Worm (Caenorhabditis elegans) whole organism, young adult: ENCODE results near the gene msp-57.

Experiments
- B0035.1 ChIP-seq: sonication (generic microtip); optimal IDR thresholded peaks from 2 replicates; lab custom pipeline; 2016; ENCODE audit warnings: missing genetic modification characterization, mild to moderate bottlenecking, missing compliant biosample characterization, missing genotype, missing genetic modification reagents
- B0261.1 ChIP-seq: sonication (generic microtip); optimal IDR thresholded peaks from 2 replicates; lab custom pipeline; 2016; ENCODE audit warnings: mild to moderate bottlenecking, missing genetic modification characterization, moderate library complexity, missing compliant biosample characterization
- B0336.3 ChIP-seq: fragments of 200-800 bp; sonication (Bioruptor generic); IDR thresholded peaks from 2 replicates; pipeline ENCODE4 v1.3.6; 2022; ENCODE audit warnings: missing genetic modification characterization, missing compliant biosample characterization
- C17E4.6 ChIP-seq: fragments of 200-800 bp; sonication (Bioruptor generic); IDR thresholded peaks from 2 replicates; pipeline ENCODE4 v1.3.6; 2022; ENCODE audit warnings: missing genetic modification reagents, missing genetic modification characterization, missing compliant biosample characterization
- F10E7.11 ChIP-seq: sonication (generic microtip); optimal IDR thresholded peaks from 2 replicates; lab custom pipeline; 2017; ENCODE audit warnings: mild to moderate bottlenecking, missing genetic modification characterization, moderate library complexity, missing compliant biosample characterization
- F23B12.7 ChIP-seq: sonication (generic microtip); optimal IDR thresholded peaks from 2 replicates; lab custom pipeline; 2017; ENCODE audit warnings: missing genetic modification characterization, mild to moderate bottlenecking, missing compliant biosample characterization, antibody characterized with exemption, moderate library complexity; ENCODE audit not compliant: insufficient read depth
- F49E8.2 ChIP-seq: sonication (generic microtip); optimal IDR thresholded peaks from 3 replicates; lab custom pipeline; 2017; ENCODE audit warnings: missing genetic modification characterization, mild to moderate bottlenecking, missing compliant biosample characterization, antibody characterized with exemption, moderate library complexity; ENCODE audit not compliant: insufficient read depth
- F57C9.4 ChIP-seq: sonication (generic microtip); optimal IDR thresholded peaks from 2 replicates; lab custom pipeline; 2017; ENCODE audit warnings: mild to moderate bottlenecking, missing genetic modification characterization, missing compliant biosample characterization
- Y53G8AR.9 ChIP-seq: fragments of 200-800 bp; sonication (Bioruptor generic); conservative IDR thresholded peaks from 2 replicates; pipeline ENCODE4 v1.3.6; 2022; ENCODE audit warnings: missing genetic modification reagents, missing genetic modification characterization, missing compliant biosample characterization
- Y79H2A.3 ChIP-seq: fragments of 200-800 bp; sonication (Bioruptor generic); conservative IDR thresholded peaks from 2 replicates; pipeline ENCODE4 v1.3.6; 2022; ENCODE audit warnings: missing genetic modification reagents, missing genetic modification characterization, missing compliant biosample characterization
- ZK185.1 ChIP-seq: sonication (generic microtip); optimal IDR thresholded peaks from 2 replicates; lab custom pipeline; 2016; ENCODE audit warnings: mild to moderate bottlenecking, missing genetic modification characterization, missing compliant biosample characterization; ENCODE audit not compliant: poor library complexity, severe bottlenecking
- ama-1 ChIP-seq, 3 experiments: fragments of 150-350 bp in 1 of 3; sonication (generic microtip) in 2 of 3; optimal IDR thresholded peaks; 2 replicates each; lab custom pipeline; 2014 to 2018; ENCODE audit warnings: missing biosample characterization in 2 of 3, missing genetic modification characterization in 2 of 3, missing genetic modification reagents in 2 of 3
- atf-7 ChIP-seq: sonication (generic microtip); optimal IDR thresholded peaks from 2 replicates; lab custom pipeline; 2017; ENCODE audit warnings: mild to moderate bottlenecking, missing genetic modification characterization, missing compliant biosample characterization
- cebp-1 ChIP-seq, 2 experiments: fragments of 200-800 bp in 1 of 2; sonication (Bioruptor generic) in 1 of 2; sonication (generic microtip) in 1 of 2; IDR thresholded peaks in 1 of 2; optimal IDR thresholded peaks in 1 of 2; 2 replicates each; pipeline versions ENCODE4 v1.3.6 to Lab custom; 2017 to 2022; ENCODE audit warnings: missing compliant biosample characterization in 2 of 2, missing genetic modification characterization in 2 of 2, mild to moderate bottlenecking in 1 of 2, missing genetic modification reagents in 1 of 2, moderate library complexity in 1 of 2
- cebp-2 ChIP-seq: fragments of 200-800 bp; sonication (Bioruptor generic); IDR thresholded peaks from 2 replicates; pipeline ENCODE4 v1.3.6; 2022; ENCODE audit warnings: missing genetic modification characterization, missing compliant biosample characterization
- ceh-58 ChIP-seq: fragments of 200-800 bp; sonication (Bioruptor generic); IDR thresholded peaks from 2 replicates; pipeline ENCODE4 v1.3.6; 2022; ENCODE audit warnings: missing genetic modification characterization, missing compliant biosample characterization
- ceh-79 ChIP-seq: sonication (generic microtip); optimal IDR thresholded peaks from 2 replicates; lab custom pipeline; 2017; ENCODE audit warnings: mild to moderate bottlenecking, missing genetic modification characterization, missing compliant biosample characterization
- ceh-91 ChIP-seq: fragments of 200-800 bp; sonication (Bioruptor generic); IDR thresholded peaks from 2 replicates; pipeline ENCODE4 v1.3.6; 2022; ENCODE audit warnings: missing genetic modification reagents, missing genetic modification characterization, missing compliant biosample characterization
- die-1 ChIP-seq: sonication (generic microtip); optimal IDR thresholded peaks from 2 replicates; lab custom pipeline; 2016; ENCODE audit warnings: missing genotype, mild to moderate bottlenecking, missing genetic modification characterization, missing compliant biosample characterization
- dpl-1 ChIP-seq: fragments of 150-350 bp; optimal IDR thresholded peaks from 2 replicates; lab custom pipeline; 2014; ENCODE audit warnings: missing biosample characterization, missing genetic modification reagents, missing genetic modification characterization
- egl-18 ChIP-seq: fragments of 200-800 bp; sonication (Bioruptor generic); IDR thresholded peaks from 2 replicates; pipeline ENCODE4 v1.3.6; 2022; ENCODE audit warnings: missing genetic modification reagents, missing genetic modification characterization, missing compliant biosample characterization
- fkh-3 ChIP-seq: sonication (generic microtip); optimal IDR thresholded peaks from 2 replicates; lab custom pipeline; 2016; ENCODE audit warnings: mild to moderate bottlenecking, missing genetic modification characterization, missing compliant biosample characterization
- gei-17 ChIP-seq: fragments of 200-800 bp; sonication (Bioruptor generic); optimal IDR thresholded peaks from 2 replicates; lab custom pipeline; 2018; ENCODE audit warnings: mild to moderate bottlenecking, missing genetic modification characterization, missing compliant biosample characterization
- him-1 ChIP-seq: sonication (generic microtip); optimal IDR thresholded peaks from 2 replicates; lab custom pipeline; 2016; ENCODE audit warnings: missing genotype, missing genetic modification reagents, missing genetic modification characterization, missing compliant biosample characterization
- hmg-20 ChIP-seq: fragments of 200-800 bp; sonication (Bioruptor generic); IDR thresholded peaks from 2 replicates; pipeline ENCODE4 v1.3.6; 2022; ENCODE audit warnings: missing genetic modification reagents, missing genetic modification characterization, missing compliant biosample characterization
- let-607 ChIP-seq, 2 experiments: fragments of 200-800 bp in 1 of 2; sonication (Bioruptor generic) in 1 of 2; sonication (generic microtip) in 1 of 2; optimal IDR thresholded peaks; 2 replicates each; lab custom pipeline; 2016 to 2018; ENCODE audit warnings: mild to moderate bottlenecking in 2 of 2, missing compliant biosample characterization in 2 of 2, missing genetic modification characterization in 2 of 2, moderate library complexity in 2 of 2, missing genotype in 1 of 2
- lin-35 ChIP-seq, 3 experiments: fragments of 150-350 bp in 2 of 3; sonication (generic microtip) in 1 of 3; optimal IDR thresholded peaks; 2 replicates each; lab custom pipeline; 2014 to 2018; ENCODE audit warnings: missing biosample characterization in 3 of 3, missing genetic modification characterization in 3 of 3, missing genetic modification reagents in 3 of 3
- lin-40 ChIP-seq: sonication (generic microtip); optimal IDR thresholded peaks from 2 replicates; lab custom pipeline; 2016; ENCODE audit warnings: missing genetic modification characterization, mild to moderate bottlenecking, missing compliant biosample characterization, missing genotype, missing genetic modification reagents
- madf-3 ChIP-seq: fragments of 200-800 bp; sonication (Bioruptor generic); IDR thresholded peaks from 2 replicates; pipeline ENCODE4 v1.3.6; 2022; ENCODE audit warnings: missing genetic modification reagents, missing genetic modification characterization, missing compliant biosample characterization
- madf-8 ChIP-seq: fragments of 200-800 bp; sonication (Bioruptor generic); conservative IDR thresholded peaks from 2 replicates; pipeline ENCODE4 v1.3.6; 2022; ENCODE audit warnings: missing genetic modification reagents, missing genetic modification characterization, missing compliant biosample characterization
- mel-28 ChIP-seq: sonication (generic microtip); optimal IDR thresholded peaks from 2 replicates; lab custom pipeline; 2016; ENCODE audit warnings: borderline replicate concordance, mild to moderate bottlenecking, missing genetic modification characterization, missing compliant biosample characterization
- mxl-1 ChIP-seq: sonication (generic microtip); optimal IDR thresholded peaks from 2 replicates; lab custom pipeline; 2016; ENCODE audit warnings: missing genetic modification characterization, missing compliant biosample characterization
- nhr-27 ChIP-seq: fragments of 200-800 bp; sonication (Bioruptor generic); optimal IDR thresholded peaks from 2 replicates; lab custom pipeline; 2018; ENCODE audit warnings: mild to moderate bottlenecking, missing genetic modification characterization, moderate library complexity, missing compliant biosample characterization
- nhr-80 ChIP-seq: sonication (generic microtip); optimal IDR thresholded peaks from 2 replicates; lab custom pipeline; 2016; ENCODE audit warnings: missing genetic modification characterization, missing compliant biosample characterization
- nhr-90 ChIP-seq: sonication (generic microtip); optimal IDR thresholded peaks from 2 replicates; lab custom pipeline; 2016; ENCODE audit warnings: missing genotype, mild to moderate bottlenecking, missing genetic modification characterization, missing compliant biosample characterization
- pbrm-1 ChIP-seq: fragments of 200-800 bp; sonication (Bioruptor generic); IDR thresholded peaks from 2 replicates; pipeline ENCODE4 v1.3.6; 2022; ENCODE audit warnings: missing genetic modification reagents, missing genetic modification characterization, missing compliant biosample characterization
- pha-4 ChIP-seq: fragments of 150-350 bp; sonication (generic microtip); optimal IDR thresholded peaks from 2 replicates; lab custom pipeline; 2014; ENCODE audit warnings: missing biosample characterization, missing genetic modification reagents, missing genetic modification characterization
- rec-8 ChIP-seq, 2 experiments: sonication (generic microtip); optimal IDR thresholded peaks; 2 replicates each; lab custom pipeline; 2016; ENCODE audit warnings: mild to moderate bottlenecking in 2 of 2, missing genetic modification characterization in 2 of 2, missing genetic modification reagents in 2 of 2, missing genotype in 2 of 2, missing biosample characterization in 1 of 2, missing compliant biosample characterization in 1 of 2, moderate library complexity in 1 of 2
- rpc-1 ChIP-seq, 2 experiments: fragments of 150-350 bp in 1 of 2; sonication (generic microtip) in 1 of 2; optimal IDR thresholded peaks; 2 replicates each; lab custom pipeline; 2014 to 2018; ENCODE audit warnings: missing biosample characterization in 1 of 2, missing genetic modification characterization in 1 of 2, missing genetic modification reagents in 1 of 2, missing genotype in 1 of 2
- sdz-38 ChIP-seq: sonication (generic microtip); optimal IDR thresholded peaks from 2 replicates; lab custom pipeline; 2016; ENCODE audit warnings: missing genotype, missing genetic modification characterization, missing compliant biosample characterization
- snpc-1.1 ChIP-seq: sonication (generic microtip); optimal IDR thresholded peaks from 2 replicates; lab custom pipeline; 2017; ENCODE audit warnings: missing genetic modification characterization, mild to moderate bottlenecking, missing compliant biosample characterization, antibody characterized with exemption, moderate library complexity, missing genotype, missing genetic modification reagents; ENCODE audit not compliant: insufficient read depth
- tbp1 ChIP-seq: fragments of 200-800 bp; sonication (Bioruptor generic); optimal IDR thresholded peaks from 2 replicates; lab custom pipeline; 2018; ENCODE audit warnings: mild to moderate bottlenecking, missing genetic modification characterization, missing compliant biosample characterization
- tbx-9 ChIP-seq: sonication (generic microtip); optimal IDR thresholded peaks from 2 replicates; lab custom pipeline; 2016; ENCODE audit warnings: borderline replicate concordance, missing genetic modification characterization, inconsistent platforms, missing compliant biosample characterization
- unc-62 ChIP-seq: fragments of 150-350 bp; optimal IDR thresholded peaks from 2 replicates; lab custom pipeline; 2014; ENCODE audit warnings: missing biosample characterization, missing genetic modification reagents, missing genetic modification characterization
- zfh-2 ChIP-seq: fragments of 200-800 bp; sonication (Bioruptor generic); conservative IDR thresholded peaks from 2 replicates; pipeline ENCODE4 v1.3.6; 2022; ENCODE audit warnings: missing genetic modification reagents, missing genetic modification characterization, missing compliant biosample characterization
- ztf-25 ChIP-seq: fragments of 200-800 bp; sonication (Bioruptor generic); IDR thresholded peaks from 2 replicates; pipeline ENCODE4 v1.3.6; 2022; ENCODE audit warnings: missing genetic modification reagents, missing genetic modification characterization, missing compliant biosample characterization

msp-57 gene

ce11 chrIV:5082900-5083530 is 20.6 kb downstream of the msp-57 start, which contains the start of gene pygo-1:
Gene pygo-1 (plus strand): TSS chrIV:5083303.
- TF ChIP-seq ZK185.1 (tag; lab: Kevin White, UChicago) (no peak), lin-40 (tag; lab: Kevin White, UChicago) (no peak), C17E4.6 (no peak), F49E8.2 (tag; lab: Kevin White, UChicago) (no peak), rec-8 (tag; optimal IDR thresholded peaks at IDR 0.05; lab: Kevin White, UChicago) (no peak), Y79H2A.3 (no peak), atf-7 (tag; lab: Kevin White, UChicago) (no peak), fkh-3 (no peak), tbx-9 (no peak), him-1 (tag; lab: Kevin White, UChicago) (no peak), die-1 (tag; lab: Kevin White, UChicago) (no peak), B0035.1 (tag; lab: Kevin White, UChicago) (no peak), madf-3 (no peak), pbrm-1 (GFP tag; lab: Robert Waterston, UW) (no peak), ama-1 (optimal IDR thresholded peaks at IDR 0.05; lab: Kevin White, UChicago) (no peak), ama-1 (GFP tag; optimal IDR thresholded peaks at IDR 0.05; lab: Kevin White, UChicago) (no peak), ceh-79 (tag; lab: Kevin White, UChicago) (no peak), pha-4 (no peak), madf-8 (GFP tag; lab: Robert Waterston, UW) (no peak), mxl-1 (tag; lab: Kevin White, UChicago) (no peak), let-607 (tag; optimal IDR thresholded peaks at IDR 0.05; lab: Kevin White, UChicago) (no peak), dpl-1 (GFP tag; lab: Kevin White, UChicago) (no peak), nhr-80 (tag; lab: Kevin White, UChicago) (peak; percentile 83), lin-35 (GFP tag; optimal IDR thresholded peaks at IDR 0.05; lab: Kevin White, UChicago) (peak in 1 of 3 experiments; percentile 16), ceh-58 (GFP tag; lab: Robert Waterston, UW) (no peak), unc-62 (GFP tag; lab: Kevin White, UChicago) (peak; percentile 80), snpc-1.1 (tag; lab: Kevin White, UChicago) (no peak), zfh-2 (GFP tag; lab: Robert Waterston, UW) (no peak), cebp-1 (GFP tag; IDR thresholded peaks at IDR 0.05; lab: Robert Waterston, UW) (no peak), cebp-1 (tag; optimal IDR thresholded peaks at IDR 0.05; lab: Kevin White, UChicago) (peak; percentile 43), F10E7.11 (no peak), egl-18 (GFP tag; lab: Robert Waterston, UW) (no peak), ceh-91 (no peak), hmg-20 (GFP tag; lab: Robert Waterston, UW) (no peak), gei-17 (peak; percentile 14), B0336.3 (peak; percentile 28; the same call in 1 of the 2 replicates), mel-28 (tag; lab: Kevin White, UChicago) (no peak), cebp-2 (no peak), tbp1 (GFP tag; lab: Kevin White, UChicago) (no peak), nhr-27 (no peak), nhr-90 (tag; lab: Kevin White, UChicago) (no peak), ztf-25 (GFP tag; lab: Robert Waterston, UW) (no peak), B0261.1 (tag; lab: Kevin White, UChicago) (no peak), rpc-1 (optimal IDR thresholded peaks at IDR 0.05; lab: Kevin White, UChicago) (no peak), rpc-1 (tag; optimal IDR thresholded peaks at IDR 0.05; lab: Kevin White, UChicago) (no peak), sdz-38 (no peak), Y53G8AR.9 (GFP tag; lab: Robert Waterston, UW) (no peak), F23B12.7 (tag; lab: Kevin White, UChicago) (peak; percentile 9), F57C9.4 (no peak)
